Worm (Caenorhabditis elegans): ENCODE data around the gene F54C9.7.

F54C9.7 gene

DNA sequence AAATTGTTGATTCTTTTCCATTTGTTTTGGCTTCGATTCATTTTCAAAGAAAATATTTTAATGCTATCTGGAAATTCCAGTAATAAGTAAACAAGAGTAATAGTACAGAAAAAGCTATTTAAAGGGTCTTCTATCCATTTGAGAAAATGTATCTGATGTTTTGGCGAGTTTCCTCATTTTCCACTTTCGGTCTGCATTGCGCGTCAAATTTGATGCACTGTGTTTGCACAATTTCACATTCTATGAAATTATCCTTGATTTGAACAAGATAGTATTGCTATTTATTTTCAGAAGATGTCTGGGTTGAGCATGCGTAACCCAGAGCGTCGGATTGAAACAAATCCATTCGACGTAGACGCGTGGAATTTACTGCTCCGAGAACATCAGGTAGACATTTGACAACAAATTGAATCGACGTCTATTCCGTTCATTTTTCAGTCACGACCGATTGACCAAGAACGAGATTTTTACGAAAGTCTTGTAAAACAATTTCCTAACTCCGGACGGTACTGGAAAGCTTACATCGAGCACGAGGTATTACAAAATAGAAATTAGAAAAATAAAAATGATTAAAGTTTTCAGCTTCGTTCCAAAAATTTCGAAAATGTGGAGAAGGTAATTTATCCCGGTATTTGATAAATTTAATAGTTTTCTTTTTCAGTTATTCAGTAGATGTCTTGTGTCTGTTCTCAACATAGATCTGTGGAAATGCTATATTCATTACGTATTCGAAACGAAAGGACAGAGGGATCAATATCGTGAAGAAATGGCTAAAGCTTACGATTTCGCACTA lies 30.6 kb downstream of the F54C9.7 start, which contains the start of gene suf-1 (continued):
- TF ChIP-seq F49E8.2 (tag; optimal IDR thresholded peaks at IDR 0.05; ENCODE audit: borderline replicate concordance) (peak; percentile 92), aly-2 (tag; optimal IDR thresholded peaks at IDR 0.05) (no peak), saeg-2 (GFP tag; IDR thresholded peaks at IDR 0.05) (no peak), daf-19 (GFP tag; conservative IDR thresholded peaks at IDR 0.05) (0 out of 2 replicates have a peak, but pooled peaks have one; percentile 49), pha-4 (GFP tag; IDR thresholded peaks at IDR 0.05) (peak; percentile 46; the same call in 1 of the 2 replicates), pha-4 (tag; optimal IDR thresholded peaks at IDR 0.05) (no peak), unc-130 (GFP tag; optimal IDR thresholded peaks at IDR 0.05) (peak; percentile 57), mdt-29 (GFP tag; IDR thresholded peaks at IDR 0.05) (0 out of 2 replicates have a peak, but pooled peaks have one; percentile 52), ama-1 (optimal IDR thresholded peaks at IDR 0.05) (peak; percentile 36), spr-3 (GFP tag; optimal IDR thresholded peaks at IDR 0.05) (peak; percentile 46), daf-16 (GFP tag; optimal IDR thresholded peaks at IDR 0.05) (no peak), daf-16 (tag; optimal IDR thresholded peaks at IDR 0.05) (no peak), madf-5 (GFP tag; IDR thresholded peaks at IDR 0.05) (0 out of 4 replicates have a peak, but pooled peaks of 1 of the 2 experiments have one; percentile 3), Y5F2A.4 (GFP tag; optimal IDR thresholded peaks at IDR 0.05) (peak; percentile 21), egl-43 (GFP tag; IDR thresholded peaks at IDR 0.05) (no peak), nhr-76 (tag; optimal IDR thresholded peaks at IDR 0.05) (no peak), tra-1 (GFP tag; IDR thresholded peaks at IDR 0.05) (0 out of 2 replicates have a peak, but pooled peaks have one; percentile 47), Y75B8A.6 (GFP tag; IDR thresholded peaks at IDR 0.05) (0 out of 2 replicates have a peak, but pooled peaks have one; percentile 23), lin-13 (GFP tag; optimal IDR thresholded peaks at IDR 0.05) (peak; percentile 68), Y48G9A.11 (GFP tag; IDR thresholded peaks at IDR 0.05) (peak; percentile 64; the same call in 1 of the 2 replicates), dpl-1 (GFP tag; optimal IDR thresholded peaks at IDR 0.05) (peak; percentile 30), dmd-8 (GFP tag; IDR thresholded peaks at IDR 0.05) (peak; percentile 56; the same call in 1 of the 2 replicates), sdz-12 (GFP tag; optimal IDR thresholded peaks at IDR 0.05) (no peak), jun-1 (tag; optimal IDR thresholded peaks at IDR 0.05) (no peak), T26A8.4 (GFP tag; IDR thresholded peaks at IDR 0.05) (peak; percentile 50), zip-11 (GFP tag; IDR thresholded peaks at IDR 0.05) (no peak), lim-7 (GFP tag; IDR thresholded peaks at IDR 0.05) (no peak), Y105C5A.15 (GFP tag; IDR thresholded peaks at IDR 0.05) (0 out of 2 replicates have a peak, but pooled peaks have one; percentile 24), aha-1 (tag) (peak; percentile 80), snpc-1.2 (GFP tag; IDR thresholded peaks at IDR 0.05) (peak; percentile 72), ctbp-1 (GFP tag; IDR thresholded peaks at IDR 0.05) (peak; percentile 36; the same call in 1 of the 2 replicates), vab-7 (GFP tag; IDR thresholded peaks at IDR 0.05) (0 out of 2 replicates have a peak, but pooled peaks have one; percentile 13)

DNA sequence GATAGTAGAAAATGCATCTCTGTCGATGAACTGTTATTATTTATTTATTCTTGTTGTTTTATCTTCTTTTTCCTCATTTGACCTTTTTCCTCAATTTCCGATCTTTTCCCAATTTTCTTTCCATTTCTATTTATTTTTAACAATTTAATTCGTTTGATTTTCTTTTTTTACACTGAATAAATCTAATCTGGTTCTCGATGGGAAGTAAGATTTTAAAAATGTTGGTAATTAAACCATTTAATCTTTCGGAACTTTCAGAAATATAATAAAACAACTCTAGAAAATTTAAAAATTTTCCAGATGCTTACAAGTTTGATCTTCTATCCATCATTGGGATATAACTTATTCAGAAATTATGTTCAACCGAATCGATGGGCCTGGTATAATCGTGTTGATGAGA lies 33.4 kb downstream of the F54C9.7 start, which contains the start of gene F28C6.8:
Gene F28C6.8 (plus strand): TSS at position 301 of the 400 bp plus-strand sequence.
- no peak for TF ChIP-seq ctbp-1 (GFP tag; IDR thresholded peaks at IDR 0.05)
- TF ChIP-seq lin-1 (GFP tag; IDR thresholded peaks at IDR 0.05): no peak
- TF ChIP-seq mxl-2 (GFP tag; conservative IDR thresholded peaks at IDR 0.05): no peak
- no peak for TF ChIP-seq hif-1 (tag; optimal IDR thresholded peaks at IDR 0.05)
- no peak for TF ChIP-seq hlh-30 (tag; optimal IDR thresholded peaks at IDR 0.05; ENCODE audit: insufficient read depth)
- TF ChIP-seq sdz-12 (GFP tag; optimal IDR thresholded peaks at IDR 0.05): no peak
- no peak for TF ChIP-seq egl-27 (tag; optimal IDR thresholded peaks at IDR 0.05)
- no peak for TF ChIP-seq ZK546.5 (tag; optimal IDR thresholded peaks at IDR 0.05)
- no peak for TF ChIP-seq ceh-32 (tag; optimal IDR thresholded peaks at IDR 0.05; ENCODE audit: poor library complexity)
- no peak for TF ChIP-seq mdl-1 (tag; optimal IDR thresholded peaks at IDR 0.05)
- TF ChIP-seq ces-1 (GFP tag; optimal IDR thresholded peaks at IDR 0.05): no peak
- no peak for TF ChIP-seq nhr-42 (GFP tag; IDR thresholded peaks at IDR 0.05)
- TF ChIP-seq nhr-102 (tag; optimal IDR thresholded peaks at IDR 0.05): no peak
- no peak for TF ChIP-seq dve-1 (tag; optimal IDR thresholded peaks at IDR 0.05; ENCODE audit: insufficient read depth)
- no peak for TF ChIP-seq ztf-7 (tag; optimal IDR thresholded peaks at IDR 0.05)
